Fruit fly (Drosophila melanogaster) whole organism, embryonic: Measurements from ENCODE around the gene CG15725.

Source experiments
- Bteb2 ChIP-seq: fragments of 200-800 bp; sonication (Bioruptor generic); optimal IDR thresholded peaks from 2 replicates; lab custom pipeline; 2016; ENCODE audit warnings: missing biosample characterization, missing genetic modification characterization
- CG10209 ChIP-seq: fragments of 200-800 bp; sonication (Bioruptor generic); optimal IDR thresholded peaks from 3 replicates; lab custom pipeline; 2017; ENCODE audit warnings: missing biosample characterization, mild to moderate bottlenecking, missing genetic modification characterization, missing genetic modification reagents
- CG10274 ChIP-seq: fragments of 200-800 bp; sonication (Bioruptor generic); optimal IDR thresholded peaks from 3 replicates; lab custom pipeline; 2017; ENCODE audit warnings: missing biosample characterization, mild to moderate bottlenecking, missing genetic modification characterization
- CG10431 ChIP-seq: fragments of 200-800 bp; sonication (Bioruptor generic); optimal IDR thresholded peaks from 3 replicates; lab custom pipeline; 2018; ENCODE audit warnings: missing biosample characterization, mild to moderate bottlenecking, missing genetic modification characterization
- CG12659 ChIP-seq: fragments of 200-800 bp; sonication (Bioruptor generic); optimal IDR thresholded peaks from 3 replicates; lab custom pipeline; 2017; ENCODE audit warnings: mild to moderate bottlenecking, missing biosample characterization, missing genetic modification reagents, missing genetic modification characterization
- CG12942 ChIP-seq: fragments of 200-800 bp; sonication (Bioruptor generic); optimal IDR thresholded peaks from 3 replicates; lab custom pipeline; 2016; ENCODE audit warnings: missing biosample characterization, missing genetic modification characterization
- CG13287 ChIP-seq: fragments of 200-800 bp; sonication (Bioruptor generic); IDR thresholded peaks from 2 replicates; pipeline ENCODE4 v1.3.6; 2022; ENCODE audit warnings: missing biosample characterization, missing genetic modification characterization; ENCODE audit not compliant: partially characterized antibody
- CG13775 ChIP-seq: fragments of 200-800 bp; sonication (Bioruptor generic); optimal IDR thresholded peaks from 3 replicates; lab custom pipeline; 2017; ENCODE audit warnings: missing biosample characterization, mild to moderate bottlenecking, missing genetic modification characterization
- CG15073 ChIP-seq: fragments of 200-800 bp; sonication (Bioruptor generic); optimal IDR thresholded peaks from 2 replicates; lab custom pipeline; 2016; ENCODE audit warnings: missing biosample characterization, missing genetic modification characterization
- CG17361 ChIP-seq: fragments of 200-800 bp; sonication (Bioruptor generic); IDR thresholded peaks from 3 replicates; pipeline ENCODE4 v1.3.6; 2022; ENCODE audit warnings: missing biosample characterization, missing genetic modification characterization
- CG18764 ChIP-seq: fragments of 200-800 bp; sonication (Bioruptor generic); optimal IDR thresholded peaks from 3 replicates; lab custom pipeline; 2016; ENCODE audit warnings: missing biosample characterization, missing genetic modification characterization
- CG2678 ChIP-seq: fragments of 200-800 bp; sonication (Bioruptor generic); optimal IDR thresholded peaks from 3 replicates; lab custom pipeline; 2019; ENCODE audit warnings: missing biosample characterization, mild to moderate bottlenecking, missing genetic modification characterization, moderate library complexity
- CG30020 ChIP-seq: fragments of 200-800 bp; optimal IDR thresholded peaks from 2 replicates; lab custom pipeline; 2019; ENCODE audit warnings: missing biosample characterization, mild to moderate bottlenecking, missing genetic modification characterization, moderate library complexity
- CG31365 ChIP-seq: fragments of 200-800 bp; sonication (Bioruptor generic); optimal IDR thresholded peaks from 2 replicates; lab custom pipeline; 2018; ENCODE audit warnings: missing biosample characterization, mild to moderate bottlenecking, missing genetic modification characterization
- CG3726 ChIP-seq: fragments of 200-800 bp; sonication (Bioruptor generic); IDR thresholded peaks from 3 replicates; pipeline ENCODE4, ENCODE4 v1.3.6; 2022; ENCODE audit warnings: missing biosample characterization, missing genetic modification characterization
- CG3838 ChIP-seq: fragments of 200-800 bp; sonication (Bioruptor generic); optimal IDR thresholded peaks from 3 replicates; lab custom pipeline; 2016; ENCODE audit warnings: missing biosample characterization, missing genetic modification characterization
- CG4707 ChIP-seq: fragments of 200-800 bp; sonication (Bioruptor generic); optimal IDR thresholded peaks from 2 replicates; lab custom pipeline; 2018; ENCODE audit warnings: missing biosample characterization, mild to moderate bottlenecking, missing genetic modification characterization, moderate library complexity
- CG4854 ChIP-seq: fragments of 200-800 bp; sonication (Bioruptor generic); optimal IDR thresholded peaks from 2 replicates; lab custom pipeline; 2016; ENCODE audit warnings: missing biosample characterization, missing genetic modification characterization, inconsistent platforms
- CG5953 ChIP-seq: fragments of 200-800 bp; sonication (Bioruptor generic); IDR thresholded peaks from 2 replicates; pipeline ENCODE4 v1.3.6; 2022; ENCODE audit warnings: missing biosample characterization, missing genetic modification characterization
- CG6813 ChIP-seq: fragments of 200-800 bp; sonication (Bioruptor generic); optimal IDR thresholded peaks from 2 replicates; lab custom pipeline; 2017; ENCODE audit warnings: missing biosample characterization, missing genetic modification characterization, mild to moderate bottlenecking, moderate library complexity, missing genetic modification reagents
- CG9609 ChIP-seq: fragments of 200-800 bp; sonication (Bioruptor generic); optimal IDR thresholded peaks from 3 replicates; lab custom pipeline; 2016; ENCODE audit warnings: missing biosample characterization, missing genetic modification characterization
- D ChIP-seq, 2 experiments: fragments of 200-800 bp in 1 of 2; fragments of >200 bp in 1 of 2; sonication (Bioruptor generic) in 1 of 2; optimal IDR thresholded peaks; 2 replicates in 1 of 2; 3 replicates in 1 of 2; lab custom pipeline; 2017; ENCODE audit warnings: mild to moderate bottlenecking in 1 of 2, missing biosample characterization in 1 of 2, missing genetic modification characterization in 1 of 2, missing genetic modification reagents in 1 of 2
- Doc3 ChIP-seq: fragments of 200-800 bp; sonication (Bioruptor generic); IDR thresholded peaks from 3 replicates; pipeline ENCODE4 v1.3.6; 2022; ENCODE audit warnings: missing biosample characterization, missing genetic modification characterization; ENCODE audit not compliant: partially characterized antibody
- GATAe ChIP-seq: fragments of 200-800 bp; sonication (Bioruptor generic); conservative IDR thresholded peaks from 2 replicates; pipeline ENCODE4 v1.3.6; 2022; ENCODE audit warnings: missing biosample characterization, missing genetic modification characterization
- Hsf ChIP-seq: fragments of 200-800 bp; sonication (Bioruptor generic); optimal IDR thresholded peaks from 3 replicates; lab custom pipeline; 2016; ENCODE audit warnings: missing biosample characterization, missing genetic modification characterization
- MESR4 ChIP-seq: fragments of 200-800 bp; sonication (Bioruptor generic); optimal IDR thresholded peaks from 2 replicates; lab custom pipeline; 2018; ENCODE audit warnings: missing biosample characterization, mild to moderate bottlenecking, missing genetic modification characterization, moderate library complexity
- Nf-YA ChIP-seq: fragments of 200-800 bp; sonication (Bioruptor generic); IDR thresholded peaks from 2 replicates; pipeline ENCODE4 v1.3.6; 2022; ENCODE audit warnings: missing biosample characterization, missing genetic modification characterization
- Pdp1 ChIP-seq, 2 experiments: fragments of 200-800 bp; sonication (Bioruptor generic); optimal IDR thresholded peaks; 3 replicates each; lab custom pipeline; 2016; ENCODE audit warnings: missing biosample characterization in 2 of 2, missing genetic modification characterization in 2 of 2, mild to moderate bottlenecking in 1 of 2, moderate library complexity in 1 of 2
- Taf1 ChIP-seq: fragments of 200-800 bp; sonication (Bioruptor generic); IDR thresholded peaks from 2 replicates; pipeline ENCODE4 v1.3.6; 2022; ENCODE audit warnings: missing biosample characterization, missing genetic modification characterization
- ato ChIP-seq: fragments of 200-800 bp; sonication (Bioruptor generic); IDR thresholded peaks from 2 replicates; pipeline ENCODE4 v1.3.6; 2022; ENCODE audit warnings: missing biosample characterization, missing genetic modification characterization; ENCODE audit not compliant: partially characterized antibody
- bcd ChIP-seq: fragments of 200-800 bp; sonication (Bioruptor generic); optimal IDR thresholded peaks from 2 replicates; lab custom pipeline; 2017; ENCODE audit warnings: missing biosample characterization, mild to moderate bottlenecking, missing genetic modification characterization
- br ChIP-seq: fragments of >200 bp; optimal IDR thresholded peaks from 2 replicates; lab custom pipeline; 2017
- crol ChIP-seq: fragments of 200-800 bp; sonication (Bioruptor generic); IDR thresholded peaks from 2 replicates; pipeline ENCODE4 v1.3.6; 2022; ENCODE audit warnings: missing biosample characterization, missing genetic modification characterization
- gsb-n ChIP-seq: fragments of 200-800 bp; sonication (Bioruptor generic); optimal IDR thresholded peaks from 3 replicates; lab custom pipeline; 2018; ENCODE audit warnings: missing biosample characterization, mild to moderate bottlenecking, missing genetic modification characterization
- hbn ChIP-seq: fragments of 200-800 bp; sonication (Bioruptor generic); IDR thresholded peaks from 2 replicates; pipeline ENCODE4 v1.3.6; 2022; ENCODE audit warnings: missing biosample characterization, missing genetic modification characterization; ENCODE audit not compliant: partially characterized antibody
- ind ChIP-seq: fragments of 200-800 bp; sonication (Bioruptor generic); optimal IDR thresholded peaks from 3 replicates; lab custom pipeline; 2016; ENCODE audit warnings: missing biosample characterization, missing genetic modification characterization
- insv ChIP-seq, 2 experiments: fragments of 200-800 bp; sonication (Bioruptor generic); optimal IDR thresholded peaks; 3 replicates each; lab custom pipeline; 2016 to 2018; ENCODE audit warnings: missing biosample characterization in 2 of 2, missing genetic modification characterization in 2 of 2
- kay ChIP-seq: fragments of 200-800 bp; sonication (Bioruptor generic); optimal IDR thresholded peaks from 2 replicates; lab custom pipeline; 2016; ENCODE audit warnings: missing biosample characterization, missing genetic modification characterization
- klu ChIP-seq: fragments of 200-800 bp; sonication (Bioruptor generic); IDR thresholded peaks from 2 replicates; pipeline ENCODE4 v1.3.6; 2022; ENCODE audit warnings: missing biosample characterization, missing genetic modification characterization
- knrl ChIP-seq: fragments of 200-800 bp; sonication (Bioruptor generic); IDR thresholded peaks from 3 replicates; pipeline ENCODE4 v1.3.6; 2022; ENCODE audit warnings: missing biosample characterization, missing genetic modification characterization; ENCODE audit not compliant: partially characterized antibody
- maf-S ChIP-seq: fragments of 200-800 bp; sonication (Bioruptor generic); optimal IDR thresholded peaks from 2 replicates; lab custom pipeline; 2016; ENCODE audit warnings: missing biosample characterization, missing genetic modification characterization
- nerfin-2 ChIP-seq: fragments of 200-800 bp; sonication (Bioruptor generic); IDR thresholded peaks from 2 replicates; pipeline ENCODE4 v1.3.6; 2022; ENCODE audit warnings: missing biosample characterization, missing genetic modification characterization; ENCODE audit not compliant: partially characterized antibody
- otp ChIP-seq: fragments of 200-800 bp; sonication (Bioruptor generic); IDR thresholded peaks from 3 replicates; pipeline ENCODE4, ENCODE4 v1.3.6; 2022; ENCODE audit warnings: missing biosample characterization, missing genetic modification characterization
- sens-2 ChIP-seq: fragments of 200-800 bp; sonication (Bioruptor generic); IDR thresholded peaks from 2 replicates; pipeline ENCODE4 v1.3.6; 2022; ENCODE audit warnings: missing biosample characterization, missing genetic modification characterization
- slbo ChIP-seq: fragments of 200-800 bp; sonication (Bioruptor generic); IDR thresholded peaks from 2 replicates; pipeline ENCODE4 v1.3.6; 2022; ENCODE audit warnings: missing biosample characterization, missing genetic modification characterization
- ttk ChIP-seq: fragments of 200-800 bp; sonication (Bioruptor generic); IDR thresholded peaks from 2 replicates; pipeline ENCODE4 v2.1.2; 2022; ENCODE audit warnings: missing biosample characterization, missing genetic modification characterization
- unc-4 ChIP-seq: fragments of 200-800 bp; sonication (Bioruptor generic); IDR thresholded peaks from 2 replicates; pipeline ENCODE4 v1.3.6; 2022; ENCODE audit warnings: missing biosample characterization, missing genetic modification characterization; ENCODE audit not compliant: partially characterized antibody
- vfl ChIP-seq: fragments of 200-800 bp; sonication (Bioruptor generic); optimal IDR thresholded peaks from 2 replicates; lab custom pipeline; 2016; ENCODE audit warnings: missing biosample characterization, missing genetic modification characterization
- zen2 ChIP-seq: fragments of 200-800 bp; sonication (Bioruptor generic); IDR thresholded peaks from 3 replicates; pipeline ENCODE4 v1.3.6; 2022; ENCODE audit warnings: missing biosample characterization, missing genetic modification characterization; ENCODE audit not compliant: partially characterized antibody
- zfh2 ChIP-seq: fragments of 200-800 bp; sonication (Bioruptor generic); optimal IDR thresholded peaks from 2 replicates; lab custom pipeline; 2016; ENCODE audit warnings: missing biosample characterization, missing genetic modification characterization

Gene CG15725

dm6 chrX:12666471-12666884 is 39.2 kb upstream of the CG15725 start (continued):
- TF ChIP-seq Nf-YA (GFP tag; lab: Robert Waterston, UW) (peak; percentile 94), Doc3 (GFP tag; lab: Robert Waterston, UW) (no peak), crol (GFP tag; lab: Robert Waterston, UW) (peak; percentile 85), D (optimal IDR thresholded peaks at IDR 0.05; lab: Kevin White, UChicago) (no peak), D (GFP tag; optimal IDR thresholded peaks at IDR 0.05; lab: Kevin White, UChicago) (peak; percentile 97), CG5953 (peak; percentile 82; the same call in 1 of the 2 replicates), CG10274 (GFP tag; lab: Kevin White, UChicago) (peak; percentile 75), CG3726 (peak; percentile 92; the same call in 1 of the 3 replicates), CG6813 (GFP tag; lab: Kevin White, UChicago) (peak; percentile 95), knrl (GFP tag; lab: Robert Waterston, UW) (no peak), MESR4 (GFP tag; lab: Kevin White, UChicago) (peak; percentile 24), CG13287 (GFP tag; lab: Robert Waterston, UW) (no peak), GATAe (peak; percentile 96), CG4707 (peak; percentile 88), insv (GFP tag; optimal IDR thresholded peaks at IDR 0.05; lab: Kevin White, UChicago) (peak in 1 of 2 experiments; percentile 74), klu (peak; percentile 90), unc-4 (GFP tag; lab: Robert Waterston, UW) (no peak), CG18764 (GFP tag; lab: Kevin White, UChicago) (peak; percentile 91), maf-S (peak; percentile 70), zfh2 (GFP tag; lab: Kevin White, UChicago) (peak; percentile 68), gsb-n (tag; lab: Kevin White, UChicago) (peak; percentile 98), CG15073 (GFP tag; lab: Kevin White, UChicago) (peak; percentile 53), Pdp1 (GFP tag; optimal IDR thresholded peaks at IDR 0.05; lab: Kevin White, UChicago) (peak; percentile 46 to 70), CG12659 (GFP tag; lab: Kevin White, UChicago) (peak; percentile 96), CG31365 (tag; lab: Kevin White, UChicago) (peak; percentile 52), Bteb2 (GFP tag; lab: Kevin White, UChicago) (peak; percentile 86), CG17361 (GFP tag; lab: Robert Waterston, UW) (peak; percentile 97), CG12942 (peak; percentile 92), hbn (GFP tag; lab: Robert Waterston, UW) (no peak), vfl (peak; percentile 68), CG10431 (GFP tag; lab: Kevin White, UChicago) (peak; percentile 93), CG2678 (tag; lab: Kevin White, UChicago) (peak; percentile 98), CG13775 (GFP tag; lab: Kevin White, UChicago) (peak; percentile 95), Hsf (GFP tag; lab: Kevin White, UChicago) (peak; percentile 92), ind (GFP tag; lab: Kevin White, UChicago) (peak; percentile 93), zen2 (GFP tag; lab: Robert Waterston, UW) (no peak), otp (peak; percentile 93), ato (no peak), CG4854 (GFP tag; lab: Kevin White, UChicago) (peak; percentile 81), slbo (GFP tag; lab: Robert Waterston, UW) (peak; percentile 97), CG9609 (peak; percentile 78), nerfin-2 (GFP tag; lab: Robert Waterston, UW) (no peak), sens-2 (GFP tag; lab: Robert Waterston, UW) (peak; percentile 88), kay (GFP tag; lab: Kevin White, UChicago) (peak; percentile 84), CG3838 (peak; percentile 90), bcd (GFP tag; lab: Kevin White, UChicago) (peak; percentile 93), Taf1 (peak; percentile 93), CG30020 (tag; lab: Kevin White, UChicago) (peak; percentile 84), br (lab: Kevin White, UChicago) (no peak), CG10209 (peak; percentile 95), ttk (peak; percentile 96)
